Worm (Caenorhabditis elegans): ENCODE results near the gene ZC395.4.

ZC395.4 gene

DNA sequence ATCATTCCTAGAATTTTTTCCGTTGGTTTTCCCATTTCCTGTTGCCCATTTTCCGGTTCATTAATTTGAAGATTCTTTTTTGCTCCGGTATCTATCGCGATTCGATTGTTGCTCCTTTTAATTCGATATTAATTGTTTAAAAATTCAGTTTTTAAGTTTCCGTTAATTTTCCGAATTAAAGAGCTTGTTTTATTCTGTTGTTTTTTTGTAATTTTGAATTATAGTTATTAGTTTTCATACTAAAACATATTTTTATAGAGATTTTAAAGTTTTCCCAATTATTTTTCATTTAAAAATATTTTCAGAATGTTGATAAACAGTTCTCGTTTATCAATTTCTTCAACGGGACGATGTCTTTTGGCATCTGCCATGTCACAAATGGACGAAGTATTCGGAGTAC lies 35.6 kb upstream of the ZC395.4 start, which contains the start of gene mrps-26:
TSS of gene mrps-26 (plus strand) at position 301 of the 400 bp plus-strand sequence.
- TF ChIP-seq ets-4 (GFP tag; optimal IDR thresholded peaks at IDR 0.05) = no peak
- no peak for TF ChIP-seq hlh-12 (tag; optimal IDR thresholded peaks at IDR 0.05)
- no peak for TF ChIP-seq efl-1 (GFP tag; optimal IDR thresholded peaks at IDR 0.05)
- TF ChIP-seq Y53F4B.3 (GFP tag; IDR thresholded peaks at IDR 0.05) = no peak
- peak in 1 of 3 experiments; percentile 1 for TF ChIP-seq lin-35 (GFP tag; optimal IDR thresholded peaks at IDR 0.05)
- no peak for TF ChIP-seq F37B4.10 (GFP tag; IDR thresholded peaks at IDR 0.05)
- TF ChIP-seq athp-1 (tag; optimal IDR thresholded peaks at IDR 0.05) = no peak
- no peak for TF ChIP-seq pha-4 (tag; optimal IDR thresholded peaks at IDR 0.05)
- TF ChIP-seq lsl-1 (GFP tag; optimal IDR thresholded peaks at IDR 0.05) = no peak

DNA sequence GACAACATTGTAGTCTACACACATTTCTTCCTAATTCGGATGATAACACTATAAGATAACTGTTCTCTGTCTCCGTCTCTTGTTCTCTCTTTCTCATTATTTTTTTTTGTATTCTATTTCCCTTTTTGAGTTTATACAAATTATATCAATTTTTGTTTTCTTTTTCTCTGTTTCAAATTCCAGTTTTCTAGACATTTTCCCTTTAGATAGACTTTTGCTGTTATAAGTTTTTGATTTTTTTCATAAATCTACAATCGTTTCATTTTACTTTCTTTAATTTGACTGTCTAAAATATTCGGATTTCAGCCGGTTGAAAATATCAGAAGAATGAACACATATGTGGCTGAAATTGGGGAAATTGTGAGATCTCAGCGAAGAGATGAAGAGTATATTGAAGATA lies 33.8 kb upstream of the ZC395.4 start, which contains the start of gene prx-10:
TSS of gene prx-10 (plus strand) at position 301 of the 400 bp plus-strand sequence.
- TF ChIP-seq B0019.2 (GFP tag; conservative IDR thresholded peaks at IDR 0.05) (no peak), chd-7 (tag; optimal IDR thresholded peaks at IDR 0.05) (no peak), sptf-2 (GFP tag; optimal IDR thresholded peaks at IDR 0.05) (no peak), rec-8 (tag; optimal IDR thresholded peaks at IDR 0.05) (no peak)

DNA sequence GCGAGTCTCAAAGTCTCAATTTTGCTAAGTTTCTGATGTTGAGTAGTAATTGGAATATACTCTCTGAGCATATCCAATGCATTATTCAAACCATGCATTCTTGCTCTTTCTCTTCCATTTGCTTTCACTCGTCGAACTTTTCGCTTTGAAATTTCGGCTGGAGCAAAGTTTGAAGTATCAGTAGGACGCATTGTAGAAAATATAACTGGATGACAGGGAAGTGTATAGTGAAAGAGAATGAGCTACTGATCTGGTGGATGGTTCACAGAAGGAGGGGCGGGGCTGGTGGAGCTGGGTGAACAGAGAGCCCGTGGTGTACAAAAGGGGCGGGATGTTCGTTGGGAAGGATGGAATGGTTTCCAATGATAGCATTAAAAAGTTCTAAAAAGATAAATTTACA lies 28.1 kb upstream of the ZC395.4 start:
- TF ChIP-seq F37B4.10 (GFP tag; IDR thresholded peaks at IDR 0.05) = 0 out of 2 replicates have a peak, but pooled peaks have one; percentile 53
- TF ChIP-seq ceh-91 (GFP tag; IDR thresholded peaks at IDR 0.05) = no peak

DNA sequence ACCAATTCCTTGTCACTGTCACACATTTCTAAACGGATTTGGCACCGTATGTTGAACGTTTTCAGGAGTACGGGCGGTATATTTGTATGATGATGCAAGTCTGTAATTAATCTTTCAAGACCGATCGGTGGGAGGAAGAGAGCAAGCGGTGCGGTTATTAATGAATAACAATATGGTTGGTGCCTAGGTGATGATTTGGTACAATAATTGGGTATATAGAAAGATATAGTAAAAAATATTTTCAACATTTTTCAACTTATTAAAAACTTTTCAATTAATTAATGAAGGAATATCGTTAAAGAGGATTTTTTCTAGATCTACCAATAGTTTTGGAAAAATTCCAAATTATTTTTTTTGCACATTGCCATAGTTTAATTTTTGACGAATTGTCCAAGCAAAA lies 25.4 kb upstream of the ZC395.4 start, which contains the start of gene cnd-1:
TSS of gene cnd-1 (minus strand) at position 101 of the 400 bp plus-strand sequence.
- TF ChIP-seq cebp-1 (GFP tag; IDR thresholded peaks at IDR 0.05) (no peak), cebp-1 (tag; optimal IDR thresholded peaks at IDR 0.05) (no peak), atf-7 (tag; optimal IDR thresholded peaks at IDR 0.05) (no peak), ztf-18 (tag; optimal IDR thresholded peaks at IDR 0.05) (no peak), tlf-1 (GFP tag; optimal IDR thresholded peaks at IDR 0.05) (no peak), rpc-1 (optimal IDR thresholded peaks at IDR 0.05) (no peak), rpc-1 (tag; optimal IDR thresholded peaks at IDR 0.05) (no peak), C17E4.6 (GFP tag; IDR thresholded peaks at IDR 0.05) (no peak), ceh-58 (GFP tag; IDR thresholded peaks at IDR 0.05) (no peak), nhr-120 (GFP tag; IDR thresholded peaks at IDR 0.05) (no peak), Y53G8AR.9 (GFP tag; conservative IDR thresholded peaks at IDR 0.05) (no peak)

DNA sequence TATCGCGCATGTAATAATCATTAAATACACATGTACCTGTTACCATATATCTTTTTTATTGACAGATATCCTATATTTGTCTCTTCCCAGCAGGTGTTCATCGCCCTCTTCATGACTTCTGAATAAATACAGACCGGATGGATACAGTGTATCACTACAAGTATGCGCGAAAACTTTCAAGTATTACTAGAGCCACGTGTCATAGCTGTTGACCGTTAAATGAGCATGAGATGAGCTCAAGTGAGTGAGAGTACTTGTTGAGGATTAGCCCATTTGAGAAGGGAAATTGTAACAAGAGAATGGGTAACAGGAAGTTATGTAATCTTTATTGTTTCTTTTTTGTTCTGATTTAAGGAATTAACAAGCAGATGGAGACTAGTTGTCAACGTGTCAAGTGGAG lies 24.8 kb upstream of the ZC395.4 start:
- no peak for TF ChIP-seq egl-44 (GFP tag; IDR thresholded peaks at IDR 0.05)
- no peak for TF ChIP-seq akir-1 (GFP tag; optimal IDR thresholded peaks at IDR 0.05)
- no peak for TF ChIP-seq hlh-26 (GFP tag; conservative IDR thresholded peaks at IDR 0.05)
- TF ChIP-seq pha-4 (tag; optimal IDR thresholded peaks at IDR 0.05) = no peak
- TF ChIP-seq snpc-1.1 (tag; optimal IDR thresholded peaks at IDR 0.05; ENCODE audit: insufficient read depth) = no peak
- no peak for TF ChIP-seq rcor-1 (GFP tag; IDR thresholded peaks at IDR 0.05)
- TF ChIP-seq F57A8.1 (GFP tag; optimal IDR thresholded peaks at IDR 0.05) = no peak
- no peak for TF ChIP-seq let-526 (GFP tag; IDR thresholded peaks at IDR 0.05)
- no peak for TF ChIP-seq tlf-1 (GFP tag; optimal IDR thresholded peaks at IDR 0.05)
- TF ChIP-seq repo-1 (tag; optimal IDR thresholded peaks at IDR 0.05) = no peak
- no peak for TF ChIP-seq unc-130 (GFP tag; optimal IDR thresholded peaks at IDR 0.05)
- TF ChIP-seq ztf-3 (GFP tag; optimal IDR thresholded peaks at IDR 0.05) = no peak
- TF ChIP-seq attf-3 (GFP tag; conservative IDR thresholded peaks at IDR 0.05) = no peak
- no peak for TF ChIP-seq Y53F4B.3 (GFP tag; IDR thresholded peaks at IDR 0.05)
- no peak for TF ChIP-seq zfh-2 (GFP tag; conservative IDR thresholded peaks at IDR 0.05)
- no peak for TF ChIP-seq mxl-1 (tag; optimal IDR thresholded peaks at IDR 0.05)
- no peak for TF ChIP-seq sdz-38 (tag; optimal IDR thresholded peaks at IDR 0.05)
